Fruit fly (Drosophila melanogaster) whole organism, adult: ENCODE results near the gene CG7386.

Source experiments
- CG11617 ChIP-seq: fragments of 200-800 bp; sonication (Bioruptor generic); optimal IDR thresholded peaks from 2 replicates; lab custom pipeline; 2017; ENCODE audit warnings: mild to moderate bottlenecking, missing biosample characterization, missing genetic modification reagents, missing genetic modification characterization
- CG12768 ChIP-seq: fragments of 200-800 bp; sonication (Bioruptor generic); optimal IDR thresholded peaks from 2 replicates; lab custom pipeline; 2017; ENCODE audit warnings: missing biosample characterization, missing genetic modification characterization, mild to moderate bottlenecking, moderate library complexity, missing genetic modification reagents
- CG33017 ChIP-seq: fragments of 200-800 bp; sonication (Bioruptor generic); optimal IDR thresholded peaks from 2 replicates; lab custom pipeline; 2018; ENCODE audit warnings: missing biosample characterization, mild to moderate bottlenecking, missing genetic modification characterization, moderate library complexity
- CG5204 ChIP-seq: fragments of 200-800 bp; sonication (Bioruptor generic); optimal IDR thresholded peaks from 2 replicates; lab custom pipeline; 2016; ENCODE audit warnings: missing biosample characterization, missing genetic modification characterization
- CG7045 ChIP-seq: fragments of 200-800 bp; sonication (Bioruptor generic); optimal IDR thresholded peaks from 2 replicates; lab custom pipeline; 2017; ENCODE audit warnings: missing biosample characterization, mild to moderate bottlenecking, missing genetic modification characterization
- CG7101 ChIP-seq: fragments of 200-800 bp; sonication (Bioruptor generic); optimal IDR thresholded peaks from 2 replicates; lab custom pipeline; 2018; ENCODE audit warnings: missing biosample characterization, mild to moderate bottlenecking, missing genetic modification characterization, moderate library complexity
- Clk ChIP-seq: fragments of 200-800 bp; sonication (Bioruptor generic); optimal IDR thresholded peaks from 2 replicates; lab custom pipeline; 2017; ENCODE audit warnings: missing biosample characterization, missing genetic modification characterization
- Crg-1 ChIP-seq: fragments of 200-800 bp; sonication (Bioruptor generic); optimal IDR thresholded peaks from 2 replicates; lab custom pipeline; 2016; ENCODE audit warnings: missing biosample characterization, missing genetic modification characterization
- bab1 ChIP-seq: fragments of 200-800 bp; sonication (Bioruptor generic); optimal IDR thresholded peaks from 3 replicates; lab custom pipeline; 2019; ENCODE audit warnings: missing biosample characterization, mild to moderate bottlenecking, missing genetic modification characterization, moderate library complexity
- cic ChIP-seq: fragments of 200-800 bp; sonication (Bioruptor generic); optimal IDR thresholded peaks from 2 replicates; lab custom pipeline; 2017; ENCODE audit warnings: missing biosample characterization, mild to moderate bottlenecking, missing genetic modification characterization, moderate library complexity
- cnc ChIP-seq, 2 experiments: fragments of >200 bp; optimal IDR thresholded peaks; 2 replicates each; lab custom pipeline; 2017
- kay ChIP-seq: fragments of 200-800 bp; sonication (Bioruptor generic); peaks from one replicate; lab custom pipeline; 2016; ENCODE audit warnings: missing biosample characterization, missing genetic modification characterization, borderline replicate concordance
- ovo ChIP-seq: fragments of 200-800 bp; sonication (Bioruptor generic); optimal IDR thresholded peaks from 2 replicates; lab custom pipeline; 2016; ENCODE audit warnings: missing biosample characterization, missing genetic modification characterization
- toe ChIP-seq: fragments of 200-800 bp; sonication (Bioruptor generic); optimal IDR thresholded peaks from 2 replicates; lab custom pipeline; 2016; ENCODE audit warnings: missing biosample characterization, missing genetic modification characterization

DNA sequence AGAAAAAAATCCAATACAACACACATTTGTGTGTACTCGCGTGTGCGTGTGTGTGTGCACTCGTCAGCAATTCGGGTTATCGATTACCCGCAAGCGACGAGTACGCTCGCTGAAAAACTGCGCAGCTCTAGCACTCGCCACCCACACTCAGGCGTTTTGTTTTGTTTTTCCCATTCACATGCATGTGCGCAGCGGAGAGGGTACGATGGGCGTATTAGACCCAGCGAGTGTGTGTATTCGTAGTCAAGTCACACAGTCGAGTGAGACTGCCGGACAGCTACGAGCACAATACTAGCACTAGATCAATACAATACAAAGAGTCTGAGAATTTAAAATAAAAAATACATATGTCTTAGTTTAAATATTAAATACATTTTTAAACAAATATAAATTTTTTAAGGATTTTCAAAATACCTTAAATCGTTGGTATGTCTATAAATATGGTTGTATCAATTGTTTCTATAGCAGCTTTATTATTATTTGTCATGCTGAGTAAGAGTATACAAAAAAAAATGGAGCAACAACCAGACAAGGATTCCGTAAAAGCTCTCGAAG lies 4.6 kb upstream of the CG7386 start, which contains the start of the genes D19B and CG43293:
- peak; percentile 60 for TF ChIP-seq toe (GFP tag; lab: Kevin White, UChicago)
- peak; percentile 74 for TF ChIP-seq CG7101 (tag; lab: Kevin White, UChicago)
- peak; percentile 78 for TF ChIP-seq CG7045
- TF ChIP-seq cic (GFP tag; lab: Kevin White, UChicago), result peak; percentile 98
- peak; percentile 3 for TF ChIP-seq ovo (GFP tag; lab: Kevin White, UChicago)
- no peak for TF ChIP-seq cnc (optimal IDR thresholded peaks at IDR 0.05; lab: Kevin White, UChicago)
- peak; percentile 64 for TF ChIP-seq CG5204 (GFP tag; lab: Kevin White, UChicago)
- peak; percentile 82 for TF ChIP-seq CG11617 (GFP tag; lab: Kevin White, UChicago)
- peak; percentile 66 for TF ChIP-seq Clk (GFP tag; lab: Kevin White, UChicago)
- TF ChIP-seq CG33017, result peak; percentile 75
- TF ChIP-seq kay (GFP tag; lab: Kevin White, UChicago), result no peak
- peak; percentile 76 for TF ChIP-seq CG12768 (GFP tag; lab: Kevin White, UChicago)
- TF ChIP-seq bab1 (GFP tag; lab: Kevin White, UChicago), result peak; percentile 84
- TF ChIP-seq Crg-1 (GFP tag; lab: Kevin White, UChicago), result peak; percentile 54
